Fruit fly (Drosophila melanogaster): ENCODE data around the gene dmrt99B.

Gene dmrt99B

dm6 chr3R:29675333-29675732 lies 17.1 kb upstream of the dmrt99B start, which contains the start of the genes Bub3 and Cap-D2 (continued):
- TF ChIP-seq Hr78 (GFP tag; optimal IDR thresholded peaks at IDR 0.05) = no peak
- TF ChIP-seq dmrt11E (tag; optimal IDR thresholded peaks at IDR 0.05) = peak; percentile 67
- TF ChIP-seq CG5953 (GFP tag; IDR thresholded peaks at IDR 0.05) = no peak
- peak; percentile 95 for TF ChIP-seq Med (GFP tag)
- TF ChIP-seq odd (GFP tag; optimal IDR thresholded peaks at IDR 0.05) = no peak
- no peak for TF ChIP-seq fd64A (GFP tag; optimal IDR thresholded peaks at IDR 0.05)
- no peak for TF ChIP-seq hth (optimal IDR thresholded peaks at IDR 0.05)
- TF ChIP-seq repo (GFP tag; optimal IDR thresholded peaks at IDR 0.05) = peak; percentile 73
- no peak for TF ChIP-seq lbe (GFP tag; optimal IDR thresholded peaks at IDR 0.05)
- TF ChIP-seq az2 (GFP tag; optimal IDR thresholded peaks at IDR 0.05) = peak; percentile 67
- TF ChIP-seq caup (GFP tag; optimal IDR thresholded peaks at IDR 0.05; ENCODE audit: severe bottlenecking) = peak; percentile 33
- no peak for TF ChIP-seq Gsc (GFP tag; IDR thresholded peaks at IDR 0.05)
- TF ChIP-seq eve (GFP tag; optimal IDR thresholded peaks at IDR 0.05) = no peak
- 0 out of 2 replicates have a peak, but pooled peaks have one; percentile 20 for TF ChIP-seq dati (GFP tag; IDR thresholded peaks at IDR 0.05)
- peak; percentile 74 for TF ChIP-seq unpg (GFP tag; optimal IDR thresholded peaks at IDR 0.05)
- TF ChIP-seq HLH4C (GFP tag; IDR thresholded peaks at IDR 0.05; ENCODE audit: partially characterized antibody) = peak; percentile 86
- peak; percentile 71 for TF ChIP-seq stwl (tag; optimal IDR thresholded peaks at IDR 0.05)
- peak; percentile 45 for TF ChIP-seq CG4404 (GFP tag; IDR thresholded peaks at IDR 0.05)
- TF ChIP-seq CG3163 (GFP tag; optimal IDR thresholded peaks at IDR 0.05) = peak; percentile 44
- no peak for TF ChIP-seq ac (GFP tag; optimal IDR thresholded peaks at IDR 0.05)
- TF ChIP-seq CG8944 (GFP tag; optimal IDR thresholded peaks at IDR 0.05) = peak; percentile 78
- TF ChIP-seq Sry-β (GFP tag; optimal IDR thresholded peaks at IDR 0.05) = peak; percentile 4
- TF ChIP-seq bcd (GFP tag; optimal IDR thresholded peaks at IDR 0.05) = peak; percentile 67
- 0 out of 3 replicates have a peak, but pooled peaks have one; percentile 40 for TF ChIP-seq CG11695 (GFP tag; IDR thresholded peaks at IDR 0.05)
- peak; percentile 61 for TF ChIP-seq Mad (GFP tag; optimal IDR thresholded peaks at IDR 0.05)
- peak; percentile 27 for TF ChIP-seq nerfin-1 (tag; optimal IDR thresholded peaks at IDR 0.05)
- no peak for TF ChIP-seq gro (GFP tag; optimal IDR thresholded peaks at IDR 0.05)
- TF ChIP-seq NFAT (GFP tag; IDR thresholded peaks at IDR 0.05) = no peak; the same call in 1 of the 2 replicates
- peak; percentile 19 for TF ChIP-seq CG10565 (GFP tag; optimal IDR thresholded peaks at IDR 0.05)
- TF ChIP-seq CG30431 (GFP tag; optimal IDR thresholded peaks at IDR 0.05) = peak; percentile 21
- peak; percentile 75 for TF ChIP-seq CG3847 (GFP tag; IDR thresholded peaks at IDR 0.05)
- no peak for TF ChIP-seq Kr (GFP tag; optimal IDR thresholded peaks at IDR 0.05)
- peak; percentile 68 for TF ChIP-seq HmgZ (tag; optimal IDR thresholded peaks at IDR 0.05)
- peak; percentile 37 for TF ChIP-seq dm (GFP tag; optimal IDR thresholded peaks at IDR 0.05)
- no peak for TF ChIP-seq CG6683 (GFP tag; optimal IDR thresholded peaks at IDR 0.05)
- peak; percentile 48 for TF ChIP-seq CrebB (tag; optimal IDR thresholded peaks at IDR 0.05)
- TF ChIP-seq CG14965 (GFP tag; optimal IDR thresholded peaks at IDR 0.05; ENCODE audit: borderline replicate concordance) = no peak
- peak; percentile 72 for TF ChIP-seq Ada2b (GFP tag; IDR thresholded peaks at IDR 0.05)
- no peak for TF ChIP-seq CG3838 (GFP tag; optimal IDR thresholded peaks at IDR 0.05)
- no peak for TF ChIP-seq MTF-1 (GFP tag; optimal IDR thresholded peaks at IDR 0.05; ENCODE audit: borderline replicate concordance)
- peak; percentile 72 for TF ChIP-seq Dip3 (GFP tag; optimal IDR thresholded peaks at IDR 0.05)
- TF ChIP-seq Neu2 (GFP tag; optimal IDR thresholded peaks at IDR 0.05; ENCODE audit: borderline replicate concordance) = peak; percentile 12
- TF ChIP-seq pnt (GFP tag; optimal IDR thresholded peaks at IDR 0.05) = peak; percentile 67
- peak; percentile 16 for TF ChIP-seq CG17186 (GFP tag; optimal IDR thresholded peaks at IDR 0.05)
- peak; percentile 92 for TF ChIP-seq CG13287 (GFP tag; IDR thresholded peaks at IDR 0.05; ENCODE audit: partially characterized antibody)
- TF ChIP-seq CG33213 (GFP tag; optimal IDR thresholded peaks at IDR 0.05) = peak; percentile 71
- TF ChIP-seq CG34224 (GFP tag; IDR thresholded peaks at IDR 0.05; ENCODE audit: partially characterized antibody) = peak; percentile 90
- no peak for TF ChIP-seq Ravus (GFP tag; IDR thresholded peaks at IDR 0.05)
- no peak for TF ChIP-seq CTCF (GFP tag; optimal IDR thresholded peaks at IDR 0.05)
- peak; percentile 62 for TF ChIP-seq CG8388 (GFP tag; optimal IDR thresholded peaks at IDR 0.05)
- TF ChIP-seq sd (tag; optimal IDR thresholded peaks at IDR 0.05) = no peak

Data from whole organism, embryonic.